Worm (Caenorhabditis elegans) whole organism, young adult: ENCODE data around the gene tmem-135.

ENCODE experiments used
- B0019.2 ChIP-seq: fragments of 200-800 bp; sonication (Bioruptor generic); conservative IDR thresholded peaks from 2 replicates; pipeline ENCODE4 v1.3.6; 2022; ENCODE audit warnings: missing genetic modification reagents, missing genetic modification characterization, missing compliant biosample characterization
- B0336.3 ChIP-seq: fragments of 200-800 bp; sonication (Bioruptor generic); IDR thresholded peaks from 2 replicates; pipeline ENCODE4 v1.3.6; 2022; ENCODE audit warnings: missing genetic modification characterization, missing compliant biosample characterization
- C17E4.6 ChIP-seq: fragments of 200-800 bp; sonication (Bioruptor generic); IDR thresholded peaks from 2 replicates; pipeline ENCODE4 v1.3.6; 2022; ENCODE audit warnings: missing genetic modification reagents, missing genetic modification characterization, missing compliant biosample characterization
- F49E8.2 ChIP-seq: sonication (generic microtip); optimal IDR thresholded peaks from 3 replicates; lab custom pipeline; 2017; ENCODE audit warnings: missing genetic modification characterization, mild to moderate bottlenecking, missing compliant biosample characterization, antibody characterized with exemption, moderate library complexity; ENCODE audit not compliant: insufficient read depth
- F55B11.4 ChIP-seq: sonication (generic microtip); optimal IDR thresholded peaks from 2 replicates; lab custom pipeline; 2016; ENCODE audit warnings: missing compliant biosample characterization, missing genetic modification characterization, borderline replicate concordance; ENCODE audit not compliant: insufficient read depth
- F57C9.4 ChIP-seq: sonication (generic microtip); optimal IDR thresholded peaks from 2 replicates; lab custom pipeline; 2017; ENCODE audit warnings: mild to moderate bottlenecking, missing genetic modification characterization, missing compliant biosample characterization
- Y53G8AR.9 ChIP-seq: fragments of 200-800 bp; sonication (Bioruptor generic); conservative IDR thresholded peaks from 2 replicates; pipeline ENCODE4 v1.3.6; 2022; ENCODE audit warnings: missing genetic modification reagents, missing genetic modification characterization, missing compliant biosample characterization
- Y95B8A.8 ChIP-seq: fragments of 200-800 bp; sonication (Bioruptor generic); IDR thresholded peaks from 2 replicates; pipeline ENCODE4 v1.3.6; 2022; ENCODE audit warnings: missing genetic modification reagents, missing genetic modification characterization, missing compliant biosample characterization
- atf-7 ChIP-seq: sonication (generic microtip); optimal IDR thresholded peaks from 2 replicates; lab custom pipeline; 2017; ENCODE audit warnings: mild to moderate bottlenecking, missing genetic modification characterization, missing compliant biosample characterization
- attf-3 ChIP-seq: fragments of 200-800 bp; sonication (Bioruptor generic); conservative IDR thresholded peaks from 2 replicates; pipeline ENCODE4 v1.3.6; 2022; ENCODE audit warnings: missing genetic modification reagents, missing genetic modification characterization, missing compliant biosample characterization
- cebp-1 ChIP-seq, 2 experiments: fragments of 200-800 bp in 1 of 2; sonication (Bioruptor generic) in 1 of 2; sonication (generic microtip) in 1 of 2; IDR thresholded peaks in 1 of 2; optimal IDR thresholded peaks in 1 of 2; 2 replicates each; pipeline versions ENCODE4 v1.3.6 to Lab custom; 2017 to 2022; ENCODE audit warnings: missing compliant biosample characterization in 2 of 2, missing genetic modification characterization in 2 of 2, mild to moderate bottlenecking in 1 of 2, missing genetic modification reagents in 1 of 2, moderate library complexity in 1 of 2
- ceh-100 ChIP-seq: fragments of 200-800 bp; sonication (Bioruptor generic); IDR thresholded peaks from 2 replicates; pipeline ENCODE4 v1.3.6; 2022; ENCODE audit warnings: missing genetic modification reagents, missing genetic modification characterization, missing compliant biosample characterization
- ceh-27 ChIP-seq: fragments of 200-800 bp; sonication (Bioruptor generic); optimal IDR thresholded peaks from 2 replicates; lab custom pipeline; 2018; ENCODE audit warnings: mild to moderate bottlenecking, missing genetic modification characterization, moderate library complexity, missing compliant biosample characterization
- chd-7 ChIP-seq: sonication (generic microtip); optimal IDR thresholded peaks from 2 replicates; lab custom pipeline; 2016; ENCODE audit warnings: mild to moderate bottlenecking, missing genetic modification characterization, moderate library complexity, missing compliant biosample characterization
- dox-1 ChIP-seq: fragments of 200-800 bp; sonication (Bioruptor generic); IDR thresholded peaks from 2 replicates; pipeline ENCODE4 v1.3.6; 2022; ENCODE audit warnings: missing genetic modification reagents, missing genetic modification characterization, missing compliant biosample characterization
- egrh-3 ChIP-seq: fragments of 200-800 bp; sonication (Bioruptor generic); IDR thresholded peaks from 2 replicates; pipeline ENCODE4 v1.3.6; 2022; ENCODE audit warnings: missing genetic modification reagents, missing genetic modification characterization, missing compliant biosample characterization
- fkh-3 ChIP-seq: sonication (generic microtip); optimal IDR thresholded peaks from 2 replicates; lab custom pipeline; 2016; ENCODE audit warnings: mild to moderate bottlenecking, missing genetic modification characterization, missing compliant biosample characterization
- gei-17 ChIP-seq: fragments of 200-800 bp; sonication (Bioruptor generic); optimal IDR thresholded peaks from 2 replicates; lab custom pipeline; 2018; ENCODE audit warnings: mild to moderate bottlenecking, missing genetic modification characterization, missing compliant biosample characterization
- hlh-12 ChIP-seq: sonication (generic microtip); optimal IDR thresholded peaks from 2 replicates; lab custom pipeline; 2016; ENCODE audit warnings: missing genetic modification characterization, missing compliant biosample characterization
- hmg-1.2 ChIP-seq: fragments of 200-800 bp; sonication (Bioruptor generic); IDR thresholded peaks from 2 replicates; pipeline ENCODE4 v1.3.6; 2022; ENCODE audit warnings: missing genetic modification reagents, missing genetic modification characterization, missing compliant biosample characterization
- let-607 ChIP-seq, 2 experiments: fragments of 200-800 bp in 1 of 2; sonication (Bioruptor generic) in 1 of 2; sonication (generic microtip) in 1 of 2; optimal IDR thresholded peaks; 2 replicates each; lab custom pipeline; 2016 to 2018; ENCODE audit warnings: mild to moderate bottlenecking in 2 of 2, missing compliant biosample characterization in 2 of 2, missing genetic modification characterization in 2 of 2, moderate library complexity in 2 of 2, missing genotype in 1 of 2
- madf-6 ChIP-seq: fragments of 200-800 bp; sonication (Bioruptor generic); IDR thresholded peaks from 2 replicates; pipeline ENCODE4 v1.3.6; 2022; ENCODE audit warnings: missing genetic modification reagents, missing genetic modification characterization, missing compliant biosample characterization
- mcd-1 ChIP-seq: fragments of 200-800 bp; sonication (Bioruptor generic); IDR thresholded peaks from 2 replicates; pipeline ENCODE4 v1.3.6; 2022; ENCODE audit warnings: missing genetic modification reagents, missing genetic modification characterization, missing compliant biosample characterization
- nfyb-1 ChIP-seq: fragments of 200-800 bp; sonication (Bioruptor generic); IDR thresholded peaks from 2 replicates; pipeline ENCODE4 v1.3.6; 2022; ENCODE audit warnings: missing genetic modification reagents, missing genetic modification characterization, missing compliant biosample characterization
- nhr-120 ChIP-seq: fragments of 200-800 bp; sonication (Bioruptor generic); IDR thresholded peaks from 2 replicates; pipeline ENCODE4 v1.3.6; 2022; ENCODE audit warnings: missing genetic modification characterization, missing compliant biosample characterization
- nhr-80 ChIP-seq: sonication (generic microtip); optimal IDR thresholded peaks from 2 replicates; lab custom pipeline; 2016; ENCODE audit warnings: missing genetic modification characterization, missing compliant biosample characterization
- rcor-1 ChIP-seq: fragments of 200-800 bp; sonication (Bioruptor generic); IDR thresholded peaks from 2 replicates; pipeline ENCODE4 v1.3.6; 2022; ENCODE audit warnings: missing genetic modification reagents, missing genetic modification characterization, missing compliant biosample characterization
- rec-8 ChIP-seq, 2 experiments: sonication (generic microtip); optimal IDR thresholded peaks; 2 replicates each; lab custom pipeline; 2016; ENCODE audit warnings: mild to moderate bottlenecking in 2 of 2, missing genetic modification characterization in 2 of 2, missing genetic modification reagents in 2 of 2, missing genotype in 2 of 2, missing biosample characterization in 1 of 2, missing compliant biosample characterization in 1 of 2, moderate library complexity in 1 of 2
- unc-62 ChIP-seq: fragments of 150-350 bp; optimal IDR thresholded peaks from 2 replicates; lab custom pipeline; 2014; ENCODE audit warnings: missing biosample characterization, missing genetic modification reagents, missing genetic modification characterization
- zfh-2 ChIP-seq: fragments of 200-800 bp; sonication (Bioruptor generic); conservative IDR thresholded peaks from 2 replicates; pipeline ENCODE4 v1.3.6; 2022; ENCODE audit warnings: missing genetic modification reagents, missing genetic modification characterization, missing compliant biosample characterization
- ztf-22 ChIP-seq: fragments of 200-800 bp; sonication (Bioruptor generic); optimal IDR thresholded peaks from 2 replicates; lab custom pipeline; 2018; ENCODE audit warnings: mild to moderate bottlenecking, missing genetic modification characterization, moderate library complexity, missing compliant biosample characterization

tmem-135 gene

DNA sequence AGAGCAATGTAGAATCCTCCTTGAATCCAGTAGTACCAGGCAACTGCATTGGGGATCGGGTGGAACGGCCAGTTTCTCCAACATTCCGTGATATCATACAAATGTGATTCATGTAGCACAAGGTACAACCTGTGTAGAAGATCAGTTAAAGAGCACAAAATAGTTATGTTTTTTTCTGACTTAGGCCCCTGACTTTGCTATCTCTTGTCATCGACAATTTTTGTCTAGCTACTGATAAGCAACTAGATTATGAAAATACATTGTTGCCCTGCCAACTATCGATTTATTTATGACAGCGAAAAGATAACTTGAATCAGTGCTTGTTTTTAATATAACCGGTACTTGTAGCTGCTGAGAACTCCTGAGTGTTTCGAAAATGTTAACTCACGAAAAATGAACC lies 24.8 kb downstream of the tmem-135 start:
- peak; percentile 72 for TF ChIP-seq nhr-80 (tag; lab: Kevin White, UChicago)
- no peak for TF ChIP-seq fkh-3 (tag; lab: Kevin White, UChicago)
- no peak for TF ChIP-seq nhr-120
- TF ChIP-seq dox-1: 0 out of 2 replicates have a peak, but pooled peaks have one; percentile 7

ce11 chrX:4699411-4700050 lies 26.0 kb downstream of the tmem-135 start, which contains the start of gene hyl-2:
hyl-2 (minus strand) TSS chrX:4699461.
- TF ChIP-seq let-607 (tag; optimal IDR thresholded peaks at IDR 0.05; lab: Kevin White, UChicago) (no peak), B0019.2 (GFP tag; lab: Robert Waterston, UW) (no peak), ceh-27 (GFP tag; lab: Kevin White, UChicago) (peak; percentile 66), F55B11.4 (tag; lab: Kevin White, UChicago) (no peak), gei-17 (GFP tag; lab: Kevin White, UChicago) (no peak), zfh-2 (GFP tag; lab: Robert Waterston, UW) (peak; percentile 88), mcd-1 (GFP tag; lab: Robert Waterston, UW) (peak; percentile 74), madf-6 (no peak), dox-1 (peak; percentile 37; the same call in 1 of the 2 replicates), chd-7 (tag; lab: Kevin White, UChicago) (no peak), egrh-3 (GFP tag; lab: Robert Waterston, UW) (peak; percentile 40), hlh-12 (tag; lab: Kevin White, UChicago) (no peak), attf-3 (GFP tag; lab: Robert Waterston, UW) (no peak), hmg-1.2 (peak; percentile 33; the same call in 1 of the 2 replicates), nfyb-1 (GFP tag; lab: Robert Waterston, UW) (no peak), cebp-1 (GFP tag; IDR thresholded peaks at IDR 0.05; lab: Robert Waterston, UW) (no peak), cebp-1 (tag; optimal IDR thresholded peaks at IDR 0.05; lab: Kevin White, UChicago) (peak; percentile 26), F57C9.4 (tag; lab: Kevin White, UChicago) (no peak), Y95B8A.8 (no peak)

DNA sequence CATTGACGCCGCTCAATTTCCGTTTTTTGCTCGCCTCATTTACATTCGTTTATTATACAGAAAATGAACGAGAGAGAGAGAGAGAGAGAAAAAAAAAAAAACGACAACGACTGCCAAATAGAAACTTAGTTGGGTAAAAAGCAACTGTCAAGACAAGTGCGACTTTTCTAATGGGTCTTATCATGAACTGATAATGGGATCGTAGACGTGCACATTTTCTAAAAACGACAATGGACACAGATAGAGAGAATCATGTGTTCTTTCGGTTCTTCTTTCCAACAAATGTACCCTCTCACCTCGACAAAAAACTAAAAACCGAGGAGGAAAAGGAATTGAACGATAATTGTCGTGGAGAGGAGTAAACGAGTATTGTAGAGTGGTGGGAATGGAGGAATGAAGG lies 26.6 kb downstream of the tmem-135 start:
- peak; percentile 98 for TF ChIP-seq nhr-80 (tag; lab: Kevin White, UChicago)
- TF ChIP-seq Y53G8AR.9 (GFP tag; lab: Robert Waterston, UW): no peak
- TF ChIP-seq gei-17 (GFP tag; lab: Kevin White, UChicago): no peak
- peak; percentile 4 for TF ChIP-seq ztf-22 (GFP tag; lab: Kevin White, UChicago)
- no peak for TF ChIP-seq cebp-1 (GFP tag; IDR thresholded peaks at IDR 0.05; lab: Robert Waterston, UW)
- TF ChIP-seq cebp-1 (tag; optimal IDR thresholded peaks at IDR 0.05; lab: Kevin White, UChicago): peak; percentile 37
- TF ChIP-seq atf-7 (tag; lab: Kevin White, UChicago): peak; percentile 31
- TF ChIP-seq unc-62 (GFP tag; lab: Kevin White, UChicago): peak; percentile 75
- peak; percentile 14; the same call in 1 of the 2 replicates for TF ChIP-seq B0336.3 (GFP tag; lab: Robert Waterston, UW)

DNA sequence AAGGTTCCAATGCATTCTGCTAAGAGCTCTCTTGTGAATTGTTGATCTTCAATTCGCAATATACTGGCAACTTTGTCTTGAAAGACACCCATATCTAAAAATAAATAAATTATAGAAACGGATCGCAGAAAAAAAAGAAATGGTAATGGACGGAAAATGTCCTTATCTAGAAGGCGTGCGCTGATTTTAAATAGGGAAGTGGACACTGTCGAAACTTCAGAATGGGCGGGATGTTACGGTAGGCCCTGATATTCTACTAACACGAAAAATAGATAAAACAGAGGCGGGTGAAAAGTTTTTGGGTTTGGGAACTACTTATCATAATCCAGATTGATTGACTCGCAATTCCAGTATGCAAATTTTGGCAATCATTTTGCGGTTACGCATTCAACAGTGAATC lies 31.4 kb downstream of the tmem-135 start, which contains the start of gene aqp-8:
aqp-8 (minus strand) TSS at position 101 of the 400 bp plus-strand sequence.
- no peak for TF ChIP-seq rec-8 (tag; optimal IDR thresholded peaks at IDR 0.05; lab: Kevin White, UChicago)
- no peak for TF ChIP-seq ceh-100
- TF ChIP-seq madf-6: no peak
- no peak for TF ChIP-seq F49E8.2 (tag; lab: Kevin White, UChicago)
- no peak for TF ChIP-seq rcor-1 (GFP tag; lab: Robert Waterston, UW)
- no peak for TF ChIP-seq C17E4.6 (GFP tag; lab: Robert Waterston, UW)
- TF ChIP-seq, all 124 proteins: peak for 0
